Worm (Caenorhabditis elegans): ENCODE measurements around the gene rpb-8.

ce11 chrIII:4920221-4920620, 2.4 kb upstream of the rpb-8 start, which contains the start of gene ula-1:
- TF ChIP-seq ztf-11 (tag; optimal IDR thresholded peaks at IDR 0.05), result no peak
- TF ChIP-seq ama-1 (optimal IDR thresholded peaks at IDR 0.05), result no peak
- no peak for TF ChIP-seq ceh-28 (tag; optimal IDR thresholded peaks at IDR 0.05)
- no peak for TF ChIP-seq nhr-77 (tag; optimal IDR thresholded peaks at IDR 0.05)

All from whole organism, L4 larva.